Fruit fly (Drosophila melanogaster) whole organism, embryonic: Measurements from ENCODE around the gene CG9018.
A peak's percentile ranks its signal among the peaks of the same experiment; 100 is the strongest.

Source experiments
- CG12219 ChIP-seq: fragments of 200-800 bp; sonication (Bioruptor generic); optimal IDR thresholded peaks from 3 replicates; lab custom pipeline; 2018; ENCODE audit warnings: missing biosample characterization, mild to moderate bottlenecking, missing genetic modification characterization
- CG13123 ChIP-seq: fragments of 200-800 bp; sonication (Bioruptor generic); optimal IDR thresholded peaks from 2 replicates; lab custom pipeline; 2016; ENCODE audit warnings: missing biosample characterization, missing genetic modification characterization
- CG14667 ChIP-seq: fragments of 200-800 bp; sonication (Bioruptor generic); IDR thresholded peaks from 2 replicates; pipeline ENCODE4 v1.3.6; 2022; ENCODE audit warnings: missing biosample characterization, missing genetic modification characterization
- CG17802 ChIP-seq: fragments of 200-800 bp; sonication (Bioruptor generic); optimal IDR thresholded peaks from 2 replicates; lab custom pipeline; 2018; ENCODE audit warnings: missing biosample characterization, mild to moderate bottlenecking, missing genetic modification characterization, moderate library complexity
- CG17912 ChIP-seq: fragments of 200-800 bp; sonication (Bioruptor generic); optimal IDR thresholded peaks from 2 replicates; lab custom pipeline; 2018; ENCODE audit warnings: missing biosample characterization, mild to moderate bottlenecking, missing genetic modification characterization
- CG1792 ChIP-seq: fragments of 200-800 bp; sonication (Bioruptor generic); optimal IDR thresholded peaks from 2 replicates; lab custom pipeline; 2016; ENCODE audit warnings: missing biosample characterization, missing genetic modification characterization
- CG2678 ChIP-seq: fragments of 200-800 bp; sonication (Bioruptor generic); optimal IDR thresholded peaks from 3 replicates; lab custom pipeline; 2019; ENCODE audit warnings: missing biosample characterization, mild to moderate bottlenecking, missing genetic modification characterization, moderate library complexity
- CG2712 ChIP-seq: fragments of 200-800 bp; optimal IDR thresholded peaks from 3 replicates; lab custom pipeline; 2019; ENCODE audit warnings: missing biosample characterization, mild to moderate bottlenecking, missing genetic modification characterization, moderate library complexity
- CG2889 ChIP-seq: fragments of 200-800 bp; sonication (Bioruptor generic); IDR thresholded peaks from 3 replicates; pipeline ENCODE4 v1.3.6; 2022; ENCODE audit warnings: missing biosample characterization, missing genetic modification characterization
- CG31388 ChIP-seq: fragments of 200-800 bp; sonication (Bioruptor generic); optimal IDR thresholded peaks from 2 replicates; lab custom pipeline; 2016; ENCODE audit warnings: missing biosample characterization, missing genetic modification characterization
- CG33213 ChIP-seq: fragments of 200-800 bp; sonication (Bioruptor generic); optimal IDR thresholded peaks from 3 replicates; lab custom pipeline; 2016; ENCODE audit warnings: missing biosample characterization, missing genetic modification characterization
- CG3407 ChIP-seq: fragments of 200-800 bp; sonication (Bioruptor generic); optimal IDR thresholded peaks from 2 replicates; lab custom pipeline; 2018; ENCODE audit warnings: missing biosample characterization, mild to moderate bottlenecking, missing genetic modification characterization
- CG34376 ChIP-seq: fragments of 200-800 bp; sonication (Bioruptor generic); optimal IDR thresholded peaks from 2 replicates; lab custom pipeline; 2018; ENCODE audit warnings: missing biosample characterization, mild to moderate bottlenecking, missing genetic modification characterization
- CG7372 ChIP-seq: fragments of 200-800 bp; sonication (Bioruptor generic); IDR thresholded peaks from 2 replicates; pipeline ENCODE4 v1.3.6; 2022; ENCODE audit warnings: missing biosample characterization, missing genetic modification characterization
- CG7987 ChIP-seq: fragments of 200-800 bp; sonication (Bioruptor generic); optimal IDR thresholded peaks from 2 replicates; lab custom pipeline; 2018; ENCODE audit warnings: missing biosample characterization, mild to moderate bottlenecking, missing genetic modification characterization, moderate library complexity
- CG8281 ChIP-seq: fragments of 200-800 bp; sonication (Bioruptor generic); optimal IDR thresholded peaks from 2 replicates; lab custom pipeline; 2018; ENCODE audit warnings: missing biosample characterization, mild to moderate bottlenecking, missing genetic modification characterization, moderate library complexity
- CTCF ChIP-seq: fragments of 200-800 bp; sonication (Bioruptor generic); optimal IDR thresholded peaks from 2 replicates; lab custom pipeline; 2017; ENCODE audit warnings: missing biosample characterization, mild to moderate bottlenecking, missing genetic modification characterization, moderate library complexity
- Camta ChIP-seq: fragments of 200-800 bp; sonication (Bioruptor generic); optimal IDR thresholded peaks from 2 replicates; lab custom pipeline; 2016; ENCODE audit warnings: missing biosample characterization, missing genetic modification characterization
- CkIIα-i1 ChIP-seq: fragments of 200-800 bp; sonication (Bioruptor generic); IDR thresholded peaks from 2 replicates; pipeline ENCODE4 v1.3.6; 2022; ENCODE audit warnings: missing biosample characterization, missing genetic modification characterization
- D ChIP-seq, 2 experiments: fragments of 200-800 bp in 1 of 2; fragments of >200 bp in 1 of 2; sonication (Bioruptor generic) in 1 of 2; optimal IDR thresholded peaks; 2 replicates in 1 of 2; 3 replicates in 1 of 2; lab custom pipeline; 2017; ENCODE audit warnings: mild to moderate bottlenecking in 1 of 2, missing biosample characterization in 1 of 2, missing genetic modification characterization in 1 of 2, missing genetic modification reagents in 1 of 2
- Dip3 ChIP-seq: fragments of 200-800 bp; sonication (Bioruptor generic); optimal IDR thresholded peaks from 3 replicates; lab custom pipeline; 2016; ENCODE audit warnings: missing biosample characterization, missing genetic modification characterization
- Doc3 ChIP-seq: fragments of 200-800 bp; sonication (Bioruptor generic); IDR thresholded peaks from 3 replicates; pipeline ENCODE4 v1.3.6; 2022; ENCODE audit warnings: missing biosample characterization, missing genetic modification characterization; ENCODE audit not compliant: partially characterized antibody
- Fer2 ChIP-seq: fragments of 200-800 bp; sonication (Bioruptor generic); optimal IDR thresholded peaks from 2 replicates; lab custom pipeline; 2018; ENCODE audit warnings: missing biosample characterization, mild to moderate bottlenecking, missing genetic modification characterization, moderate library complexity
- Hr51 ChIP-seq, 2 experiments: fragments of 200-800 bp; sonication (Bioruptor generic); optimal IDR thresholded peaks; 2 replicates in 1 of 2; 3 replicates in 1 of 2; lab custom pipeline; 2016 to 2018; ENCODE audit warnings: missing biosample characterization in 2 of 2, missing genetic modification characterization in 2 of 2, mild to moderate bottlenecking in 1 of 2, moderate library complexity in 1 of 2
- NC2β ChIP-seq: fragments of 200-800 bp; sonication (Bioruptor generic); optimal IDR thresholded peaks from 2 replicates; lab custom pipeline; 2016; ENCODE audit warnings: missing biosample characterization, missing genetic modification characterization
- Neu2 ChIP-seq: fragments of 200-800 bp; sonication (Bioruptor generic); optimal IDR thresholded peaks from 3 replicates; lab custom pipeline; 2016; ENCODE audit warnings: missing biosample characterization, missing genetic modification characterization, borderline replicate concordance
- Opbp ChIP-seq: fragments of 200-800 bp; sonication (Bioruptor generic); IDR thresholded peaks from 3 replicates; pipeline ENCODE4 v1.3.6; 2022; ENCODE audit warnings: missing biosample characterization, missing genetic modification characterization; ENCODE audit not compliant: partially characterized antibody
- Rfx ChIP-seq: fragments of 200-800 bp; sonication (Bioruptor generic); IDR thresholded peaks from 2 replicates; pipeline ENCODE4 v1.3.6; 2022; ENCODE audit warnings: missing biosample characterization, missing genetic modification characterization
- Rx ChIP-seq: fragments of 200-800 bp; sonication (Bioruptor generic); IDR thresholded peaks from 2 replicates; pipeline ENCODE4 v1.3.6; 2022; ENCODE audit warnings: missing biosample characterization, missing genetic modification characterization
- Stat92E ChIP-seq, 3 experiments: fragments of >200 bp in 2 of 3; fragments of 200-800 bp in 1 of 3; sonication (Bioruptor generic) in 1 of 3; optimal IDR thresholded peaks; 2 replicates each; lab custom pipeline; 2017 to 2019; ENCODE audit warnings: missing biosample characterization in 3 of 3, missing genetic modification characterization in 3 of 3, mild to moderate bottlenecking in 1 of 3, moderate library complexity in 1 of 3
- Xbp1 ChIP-seq: fragments of 200-800 bp; sonication (Bioruptor generic); optimal IDR thresholded peaks from 3 replicates; lab custom pipeline; 2016; ENCODE audit warnings: missing biosample characterization, mild to moderate bottlenecking, missing genetic modification characterization
- bowl ChIP-seq: fragments of 200-800 bp; sonication (Bioruptor generic); IDR thresholded peaks from 2 replicates; pipeline ENCODE4 v1.3.6; 2022; ENCODE audit warnings: missing biosample characterization, missing genetic modification characterization
- br ChIP-seq: fragments of >200 bp; optimal IDR thresholded peaks from 2 replicates; lab custom pipeline; 2017
- crp ChIP-seq, 2 experiments: fragments of 200-800 bp; sonication (Bioruptor generic); optimal IDR thresholded peaks; 2 replicates in 1 of 2; 3 replicates in 1 of 2; lab custom pipeline; 2017; ENCODE audit warnings: missing biosample characterization in 2 of 2, missing genetic modification characterization in 2 of 2, mild to moderate bottlenecking in 1 of 2, moderate library complexity in 1 of 2
- ems ChIP-seq: fragments of 200-800 bp; sonication (Bioruptor generic); optimal IDR thresholded peaks from 3 replicates; lab custom pipeline; 2016; ENCODE audit warnings: missing biosample characterization, missing genetic modification characterization
- fd64A ChIP-seq: fragments of 200-800 bp; sonication (Bioruptor generic); optimal IDR thresholded peaks from 3 replicates; lab custom pipeline; 2018; ENCODE audit warnings: missing biosample characterization, mild to moderate bottlenecking, missing genetic modification characterization
- ftz-f1 ChIP-seq: fragments of 200-800 bp; sonication (Bioruptor generic); optimal IDR thresholded peaks from 2 replicates; lab custom pipeline; 2016; ENCODE audit warnings: missing biosample characterization, missing genetic modification characterization
- hkb ChIP-seq, 2 experiments: fragments of 200-800 bp in 1 of 2; fragments of >200 bp in 1 of 2; sonication (Bioruptor generic) in 1 of 2; IDR thresholded peaks in 1 of 2; optimal IDR thresholded peaks in 1 of 2; 2 replicates each; pipeline versions ENCODE4 v1.3.6 to Lab custom; 2017 to 2022; ENCODE audit warnings: missing biosample characterization in 1 of 2, missing genetic modification characterization in 1 of 2
- kay ChIP-seq: fragments of 200-800 bp; sonication (Bioruptor generic); optimal IDR thresholded peaks from 2 replicates; lab custom pipeline; 2016; ENCODE audit warnings: missing biosample characterization, missing genetic modification characterization
- lilli ChIP-seq: fragments of 200-800 bp; sonication (Bioruptor generic); optimal IDR thresholded peaks from 3 replicates; lab custom pipeline; 2016; ENCODE audit warnings: missing biosample characterization, missing genetic modification characterization
- nerfin-2 ChIP-seq: fragments of 200-800 bp; sonication (Bioruptor generic); IDR thresholded peaks from 2 replicates; pipeline ENCODE4 v1.3.6; 2022; ENCODE audit warnings: missing biosample characterization, missing genetic modification characterization; ENCODE audit not compliant: partially characterized antibody
- psq ChIP-seq: fragments of 200-800 bp; sonication (Bioruptor generic); optimal IDR thresholded peaks from 2 replicates; lab custom pipeline; 2017; ENCODE audit warnings: missing biosample characterization, missing genetic modification characterization
- schlank ChIP-seq: fragments of 200-800 bp; sonication (Bioruptor generic); optimal IDR thresholded peaks from 2 replicates; lab custom pipeline; 2018; ENCODE audit warnings: missing biosample characterization, mild to moderate bottlenecking, missing genetic modification characterization
- sima ChIP-seq: fragments of 200-800 bp; sonication (Bioruptor generic); optimal IDR thresholded peaks from 2 replicates; lab custom pipeline; 2016; ENCODE audit warnings: missing biosample characterization, missing genetic modification characterization
- so ChIP-seq: fragments of 200-800 bp; sonication (Bioruptor generic); IDR thresholded peaks from 3 replicates; pipeline ENCODE4 v1.3.6; 2022; ENCODE audit warnings: missing biosample characterization, missing genetic modification characterization
- twi ChIP-seq: fragments of 200-800 bp; optimal IDR thresholded peaks from 2 replicates; lab custom pipeline; 2019; ENCODE audit warnings: missing biosample characterization, mild to moderate bottlenecking, missing genetic modification characterization, moderate library complexity

The CG9018 gene

dm6 chr3L:2265692-2266444 is 29.0 kb upstream of the CG9018 start, which contains the start of the genes ecd and CG13806 (continued):
- TF ChIP-seq crp (GFP tag; optimal IDR thresholded peaks at IDR 0.05; lab: Kevin White, UChicago): peak in 1 of 2 experiments; percentile 23
- TF ChIP-seq, all 482 proteins: peak for 203

- TF ChIP-seq Doc3 (GFP tag; lab: Robert Waterston, UW): no peak
- TF ChIP-seq hkb (optimal IDR thresholded peaks at IDR 0.05; lab: Kevin White, UChicago): no peak
- peak; percentile 92 for TF ChIP-seq hkb (GFP tag; IDR thresholded peaks at IDR 0.05; lab: Robert Waterston, UW)
- peak; percentile 92 for TF ChIP-seq CG2712
- peak; percentile 92 for TF ChIP-seq so (GFP tag; lab: Robert Waterston, UW)
- TF ChIP-seq CG2678 (tag; lab: Kevin White, UChicago): peak; percentile 89
- peak; percentile 94 for TF ChIP-seq Xbp1 (GFP tag; lab: Kevin White, UChicago)
- TF ChIP-seq ftz-f1 (GFP tag; lab: Kevin White, UChicago): peak; percentile 43
- TF ChIP-seq CG7372: peak; percentile 88
- no peak for TF ChIP-seq CkIIα-i1 (GFP tag; lab: Robert Waterston, UW)
- peak; percentile 67 for TF ChIP-seq Camta (GFP tag; lab: Kevin White, UChicago)
- TF ChIP-seq CTCF (GFP tag; lab: Kevin White, UChicago): peak; percentile 23
- peak; percentile 48 for TF ChIP-seq CG31388 (GFP tag; lab: Kevin White, UChicago)
- peak; percentile 66 for TF ChIP-seq fd64A (GFP tag; lab: Kevin White, UChicago)
- peak; percentile 80 for TF ChIP-seq Rx (GFP tag; lab: Robert Waterston, UW)
- TF ChIP-seq CG8281: peak; percentile 62
- no peak for TF ChIP-seq nerfin-2 (GFP tag; lab: Robert Waterston, UW)
- peak; percentile 75 for TF ChIP-seq CG12219
- no peak for TF ChIP-seq br (lab: Kevin White, UChicago)
- peak; percentile 83 for TF ChIP-seq lilli
- TF ChIP-seq CG3407 (GFP tag; lab: Kevin White, UChicago): peak; percentile 71
- TF ChIP-seq CG14667 (GFP tag; lab: Robert Waterston, UW): peak; percentile 81
- peak; percentile 50 for TF ChIP-seq psq
- TF ChIP-seq CG17912: peak; percentile 84
- peak; percentile 46 for TF ChIP-seq NC2β
- TF ChIP-seq Fer2 (tag; lab: Kevin White, UChicago): peak; percentile 85
- no peak for TF ChIP-seq D (optimal IDR thresholded peaks at IDR 0.05; lab: Kevin White, UChicago)
- TF ChIP-seq D (GFP tag; optimal IDR thresholded peaks at IDR 0.05; lab: Kevin White, UChicago): peak; percentile 71
- peak; percentile 72 for TF ChIP-seq CG7987
- TF ChIP-seq CG33213 (GFP tag; lab: Kevin White, UChicago): peak; percentile 73
- TF ChIP-seq CG2889 (GFP tag; lab: Robert Waterston, UW): peak; percentile 79
- peak; percentile 70 for TF ChIP-seq CG17802 (tag; lab: Kevin White, UChicago)
- peak; percentile 65 for TF ChIP-seq CG34376 (GFP tag; lab: Kevin White, UChicago)
- peak; percentile 60 for TF ChIP-seq CG13123 (GFP tag; lab: Kevin White, UChicago)
- no peak for TF ChIP-seq sima (GFP tag; lab: Kevin White, UChicago)
- no peak for TF ChIP-seq CG1792 (GFP tag; lab: Kevin White, UChicago)
- TF ChIP-seq ems (GFP tag; lab: Kevin White, UChicago): peak; percentile 66
- TF ChIP-seq Dip3: peak; percentile 40
- TF ChIP-seq Opbp (GFP tag; lab: Robert Waterston, UW): no peak
- TF ChIP-seq Neu2 (GFP tag; lab: Kevin White, UChicago): no peak
- TF ChIP-seq schlank: peak; percentile 64
- TF ChIP-seq kay (GFP tag; lab: Kevin White, UChicago): peak; percentile 72
- peak in 1 of 3 experiments; percentile 91 for TF ChIP-seq Stat92E (GFP tag; optimal IDR thresholded peaks at IDR 0.05; lab: Kevin White, UChicago)
- TF ChIP-seq Rfx (GFP tag; lab: Robert Waterston, UW): peak; percentile 93
- peak; percentile 67 to 89 for TF ChIP-seq Hr51 (GFP tag; optimal IDR thresholded peaks at IDR 0.05; lab: Kevin White, UChicago)
- TF ChIP-seq twi (tag; lab: Kevin White, UChicago): peak; percentile 88
- TF ChIP-seq bowl (GFP tag; lab: Robert Waterston, UW): no peak; the same call in 1 of the 2 replicates
These were observed 25.7 kb upstream of the CG9018 start, which contains the start of the genes oxt and CG13807 for dm6 chr3L:2262515-2262944. Gene oxt (minus strand): TSS chr3L:2262664. Gene CG13807 (plus strand): TSS chr3L:2262919.
